Fruit fly (Drosophila melanogaster): Measurements from ENCODE around the gene CG34277.

Gene CG34277

dm6 chr3R:5412987-5413386 is 43.6 kb downstream of the CG34277 start (continued):
- TF ChIP-seq unpg (GFP tag; optimal IDR thresholded peaks at IDR 0.05) (no peak), grau (tag; optimal IDR thresholded peaks at IDR 0.05) (no peak), nom (GFP tag; optimal IDR thresholded peaks at IDR 0.05) (no peak), ranshi (GFP tag; IDR thresholded peaks at IDR 0.05) (peak; percentile 10; the same call in 1 of the 2 replicates), Hmr (GFP tag; optimal IDR thresholded peaks at IDR 0.05) (peak; percentile 70), zen2 (GFP tag; IDR thresholded peaks at IDR 0.05; ENCODE audit: partially characterized antibody) (no peak), CG15073 (GFP tag; optimal IDR thresholded peaks at IDR 0.05) (no peak), ttk (GFP tag; IDR thresholded peaks at IDR 0.05) (no peak), sob (GFP tag; IDR thresholded peaks at IDR 0.05) (peak; percentile 24; the same call in 1 of the 2 replicates), scrt (GFP tag; optimal IDR thresholded peaks at IDR 0.05) (peak; percentile 4), CG13424 (tag; optimal IDR thresholded peaks at IDR 0.05) (peak; percentile 60), seq (GFP tag; IDR thresholded peaks at IDR 0.05) (no peak), tin (GFP tag; optimal IDR thresholded peaks at IDR 0.05) (peak; percentile 4), Fer2 (tag; optimal IDR thresholded peaks at IDR 0.05) (peak; percentile 15), CG10959 (GFP tag; IDR thresholded peaks at IDR 0.05) (no peak), MESR4 (GFP tag; optimal IDR thresholded peaks at IDR 0.05) (no peak), Dip3 (GFP tag; optimal IDR thresholded peaks at IDR 0.05) (no peak), dysf (GFP tag; IDR thresholded peaks at IDR 0.05) (0 out of 3 replicates have a peak, but pooled peaks have one; percentile 27), zf30C (GFP tag; optimal IDR thresholded peaks at IDR 0.05) (peak; percentile 14), sens (GFP tag) (peak; percentile 87), trem (tag; optimal IDR thresholded peaks at IDR 0.05) (peak; percentile 12), CG10366 (GFP tag; IDR thresholded peaks at IDR 0.05) (peak; percentile 16; the same call in 1 of the 2 replicates), CG12659 (GFP tag; optimal IDR thresholded peaks at IDR 0.05) (peak; percentile 59), CG8924 (tag; optimal IDR thresholded peaks at IDR 0.05) (peak; percentile 47), so (GFP tag; IDR thresholded peaks at IDR 0.05) (no peak), jigr1 (GFP tag; IDR thresholded peaks at IDR 0.05) (no peak), fd96Cb (tag; optimal IDR thresholded peaks at IDR 0.05) (peak; percentile 33), Med (GFP tag) (peak; percentile 80), CG10147 (GFP tag; optimal IDR thresholded peaks at IDR 0.05) (peak; percentile 37), CG8359 (GFP tag; optimal IDR thresholded peaks at IDR 0.05; ENCODE audit: borderline replicate concordance) (no peak), CG15011 (GFP tag; optimal IDR thresholded peaks at IDR 0.05) (peak; percentile 5), CG1603 (tag; optimal IDR thresholded peaks at IDR 0.05) (no peak), bcd (GFP tag; optimal IDR thresholded peaks at IDR 0.05) (peak; percentile 19), Ravus (GFP tag; IDR thresholded peaks at IDR 0.05) (no peak), Bteb2 (GFP tag; optimal IDR thresholded peaks at IDR 0.05) (no peak), Nf-YC (tag; optimal IDR thresholded peaks at IDR 0.05) (peak; percentile 45), eyg (GFP tag; optimal IDR thresholded peaks at IDR 0.05) (no peak), her (GFP tag; optimal IDR thresholded peaks at IDR 0.05) (no peak), caup (GFP tag; optimal IDR thresholded peaks at IDR 0.05; ENCODE audit: severe bottlenecking) (peak; percentile 31), CG4854 (GFP tag; optimal IDR thresholded peaks at IDR 0.05) (no peak), cwo (GFP tag; optimal IDR thresholded peaks at IDR 0.05) (peak; percentile 50), CG9437 (GFP tag; optimal IDR thresholded peaks at IDR 0.05) (peak; percentile 26), CG12769 (tag; optimal IDR thresholded peaks at IDR 0.05) (no peak), dpn (GFP tag; optimal IDR thresholded peaks at IDR 0.05) (peak; percentile 5 to 29), CG12104 (GFP tag; optimal IDR thresholded peaks at IDR 0.05) (peak; percentile 11), Dbx (GFP tag; IDR thresholded peaks at IDR 0.05) (no peak), en (GFP tag; optimal IDR thresholded peaks at IDR 0.05) (no peak), ewg (GFP tag; optimal IDR thresholded peaks at IDR 0.05) (no peak), CG13624 (GFP tag; optimal IDR thresholded peaks at IDR 0.05) (no peak), PHDP (tag; optimal IDR thresholded peaks at IDR 0.05) (no peak), zfh2 (GFP tag; optimal IDR thresholded peaks at IDR 0.05) (peak; percentile 20)
